Worm (Caenorhabditis elegans) whole organism, mixed stage, embryonic: ENCODE results near the gene srbc-55.

Experiments used
- M03D4.4 ChIP-seq: sonication (generic microtip); optimal IDR thresholded peaks from 2 replicates; lab custom pipeline; 2017; ENCODE audit warnings: mild to moderate bottlenecking, missing genetic modification characterization, missing compliant biosample characterization
- bed-3 ChIP-seq: fragments of 200-800 bp; sonication (Bioruptor generic); optimal IDR thresholded peaks from 3 replicates; lab custom pipeline; 2018; ENCODE audit warnings: mild to moderate bottlenecking, missing genetic modification characterization, moderate library complexity, missing compliant biosample characterization
- blmp-1 ChIP-seq: fragments of 150-350 bp; optimal IDR thresholded peaks from 2 replicates; lab custom pipeline; 2014; ENCODE audit warnings: missing biosample characterization, missing genetic modification characterization
- ceh-39 ChIP-seq: fragments of 150-350 bp; optimal IDR thresholded peaks from 2 replicates; lab custom pipeline; 2014; ENCODE audit warnings: missing biosample characterization, missing genetic modification characterization
- ceh-43 ChIP-seq: fragments of 200-800 bp; sonication (Bioruptor generic); optimal IDR thresholded peaks from 2 replicates; lab custom pipeline; 2018; ENCODE audit warnings: mild to moderate bottlenecking, missing genetic modification characterization, moderate library complexity, missing compliant biosample characterization
- ceh-83 ChIP-seq: fragments of 200-800 bp; sonication (Bioruptor generic); optimal IDR thresholded peaks from 2 replicates; lab custom pipeline; 2018; ENCODE audit warnings: mild to moderate bottlenecking, missing genetic modification characterization, missing compliant biosample characterization
- ces-1 ChIP-seq: fragments of 150-350 bp; optimal IDR thresholded peaks from 2 replicates; lab custom pipeline; 2014; ENCODE audit warnings: missing biosample characterization, missing genetic modification reagents, missing genetic modification characterization
- cnd-1 ChIP-seq: fragments of 200-800 bp; sonication (Bioruptor generic); optimal IDR thresholded peaks from 2 replicates; lab custom pipeline; 2018; ENCODE audit warnings: mild to moderate bottlenecking, missing genetic modification characterization, missing compliant biosample characterization
- drap-1 ChIP-seq: fragments of 200-800 bp; sonication (Bioruptor generic); optimal IDR thresholded peaks from 3 replicates; lab custom pipeline; 2018; ENCODE audit warnings: mild to moderate bottlenecking, missing genetic modification characterization, missing compliant biosample characterization
- elt-1 ChIP-seq: sonication (generic microtip); optimal IDR thresholded peaks from 2 replicates; lab custom pipeline; 2017; ENCODE audit warnings: missing genetic modification characterization, mild to moderate bottlenecking, missing compliant biosample characterization, antibody characterized with exemption, moderate library complexity, borderline replicate concordance; ENCODE audit not compliant: insufficient read depth
- elt-3 ChIP-seq: fragments of 150-350 bp; optimal IDR thresholded peaks from 2 replicates; lab custom pipeline; 2014; ENCODE audit warnings: missing biosample characterization, missing genetic modification characterization
- flh-1 ChIP-seq: fragments of 200-800 bp; sonication (Bioruptor generic); optimal IDR thresholded peaks from 2 replicates; lab custom pipeline; 2018; ENCODE audit warnings: mild to moderate bottlenecking, missing genetic modification characterization, moderate library complexity, missing compliant biosample characterization
- ham-2 ChIP-seq: fragments of 200-800 bp; sonication (Bioruptor generic); optimal IDR thresholded peaks from 2 replicates; lab custom pipeline; 2018; ENCODE audit warnings: mild to moderate bottlenecking, missing genetic modification characterization, missing compliant biosample characterization
- hlh-1 ChIP-seq: fragments of 150-350 bp; optimal IDR thresholded peaks from 2 replicates; lab custom pipeline; 2014; ENCODE audit warnings: missing biosample characterization, missing genetic modification reagents, missing genetic modification characterization
- lin-13 ChIP-seq: fragments of 150-350 bp; optimal IDR thresholded peaks from 2 replicates; lab custom pipeline; 2014; ENCODE audit warnings: missing biosample characterization, missing genetic modification characterization
- mab-5 ChIP-seq: fragments of 150-350 bp; optimal IDR thresholded peaks from 2 replicates; lab custom pipeline; 2014; ENCODE audit warnings: missing biosample characterization, missing genetic modification characterization
- mep-1 ChIP-seq: fragments of 150-350 bp; optimal IDR thresholded peaks from 2 replicates; lab custom pipeline; 2017; ENCODE audit warnings: missing biosample characterization, missing genetic modification reagents, missing genetic modification characterization, inconsistent platforms
- mls-2 ChIP-seq: sonication (generic microtip); optimal IDR thresholded peaks from 2 replicates; lab custom pipeline; 2016; ENCODE audit warnings: mild to moderate bottlenecking, missing genetic modification characterization, moderate library complexity, missing compliant biosample characterization
- nhr-2 ChIP-seq: fragments of 150-350 bp; optimal IDR thresholded peaks from 2 replicates; lab custom pipeline; 2014; ENCODE audit warnings: missing biosample characterization, missing genetic modification characterization
- nhr-237 ChIP-seq: fragments of 150-350 bp; optimal IDR thresholded peaks from 2 replicates; lab custom pipeline; 2014; ENCODE audit warnings: missing biosample characterization, missing genetic modification characterization
- nhr-28 ChIP-seq: fragments of 150-350 bp; optimal IDR thresholded peaks from 2 replicates; lab custom pipeline; 2014; ENCODE audit warnings: missing biosample characterization, missing genetic modification characterization
- nhr-76 ChIP-seq: sonication (generic microtip); optimal IDR thresholded peaks from 2 replicates; lab custom pipeline; 2017; ENCODE audit warnings: missing biosample characterization, missing genetic modification characterization
- pha-4 ChIP-seq: fragments of 150-350 bp; optimal IDR thresholded peaks from 2 replicates; lab custom pipeline; 2018; ENCODE audit warnings: missing biosample characterization, missing genetic modification reagents, missing genetic modification characterization
- sem-2 ChIP-seq: fragments of 200-800 bp; sonication (Bioruptor generic); optimal IDR thresholded peaks from 2 replicates; lab custom pipeline; 2018; ENCODE audit warnings: mild to moderate bottlenecking, missing genetic modification characterization, missing compliant biosample characterization
- snpc-4 ChIP-seq: fragments of 150-350 bp; optimal IDR thresholded peaks from 2 replicates; lab custom pipeline; 2014; ENCODE audit warnings: missing biosample characterization, missing genetic modification characterization
- sptf-1 ChIP-seq: sonication (generic microtip); optimal IDR thresholded peaks from 2 replicates; lab custom pipeline; 2017; ENCODE audit warnings: mild to moderate bottlenecking, missing genetic modification characterization, moderate library complexity, missing compliant biosample characterization
- tbx-8 ChIP-seq: fragments of 200-800 bp; sonication (Bioruptor generic); optimal IDR thresholded peaks from 2 replicates; lab custom pipeline; 2018; ENCODE audit warnings: mild to moderate bottlenecking, missing genetic modification characterization, moderate library complexity, missing compliant biosample characterization
- unc-120 ChIP-seq: sonication (generic microtip); optimal IDR thresholded peaks from 2 replicates; lab custom pipeline; 2017; ENCODE audit warnings: missing genetic modification characterization, missing compliant biosample characterization; ENCODE audit not compliant: poor library complexity, severe bottlenecking
- unc-39 ChIP-seq: fragments of 150-350 bp; optimal IDR thresholded peaks from 2 replicates; lab custom pipeline; 2014; ENCODE audit warnings: missing biosample characterization, missing genetic modification characterization
- unc-62 ChIP-seq: fragments of 150-350 bp; optimal IDR thresholded peaks from 2 replicates; lab custom pipeline; 2014; ENCODE audit warnings: missing biosample characterization, missing genetic modification reagents, missing genetic modification characterization

Gene srbc-55

ce11 chrV:15872273-15872672 is 42.5 kb upstream of the srbc-55 start, which contains the start of gene str-56:
TSS of gene str-56 (plus strand) at chrV:15872573.
- TF ChIP-seq ceh-83 (GFP tag; lab: Kevin White, UChicago) (no peak), mab-5 (tag; lab: Kevin White, UChicago) (no peak), unc-120 (tag; lab: Kevin White, UChicago) (no peak), lin-13 (tag; lab: Kevin White, UChicago) (no peak), sptf-1 (no peak), elt-3 (no peak), ceh-43 (no peak), elt-1 (no peak), sem-2 (GFP tag; lab: Kevin White, UChicago) (no peak), nhr-237 (tag; lab: Kevin White, UChicago) (no peak), bed-3 (GFP tag; lab: Kevin White, UChicago) (no peak), nhr-76 (tag; lab: Kevin White, UChicago) (no peak), mep-1 (tag; lab: Kevin White, UChicago) (no peak), mls-2 (tag; lab: Kevin White, UChicago) (no peak), cnd-1 (no peak), blmp-1 (no peak)

DNA sequence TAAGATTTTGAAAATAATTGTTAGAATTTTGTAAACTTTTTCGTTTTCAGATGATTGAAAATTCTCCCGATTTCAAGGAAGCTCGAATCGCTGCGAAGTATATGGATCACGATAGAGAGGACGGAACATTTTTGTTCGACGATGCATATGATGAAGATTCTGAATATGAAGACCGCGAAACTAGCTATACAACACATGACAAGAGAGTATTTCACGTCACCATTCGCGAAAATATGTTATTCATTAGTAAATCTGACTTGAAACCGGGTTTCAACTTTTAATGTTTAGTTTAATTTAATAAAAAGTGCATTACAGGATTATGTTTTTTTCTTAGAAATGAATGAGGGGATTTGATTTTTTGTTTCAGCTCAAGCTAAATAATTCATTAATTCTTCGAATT is 40.5 kb upstream of the srbc-55 start, which contains the start of gene str-57:
Gene str-57 (plus strand): TSS at position 301 of the 400 bp plus-strand sequence.
- TF ChIP-seq unc-39 (tag; lab: Kevin White, UChicago) = no peak
- TF ChIP-seq blmp-1 = no peak
- TF ChIP-seq mab-5 (tag; lab: Kevin White, UChicago) = no peak
- no peak for TF ChIP-seq elt-3
- no peak for TF ChIP-seq drap-1 (GFP tag; lab: Kevin White, UChicago)
- TF ChIP-seq nhr-237 (tag; lab: Kevin White, UChicago) = no peak
- no peak for TF ChIP-seq nhr-2 (tag; lab: Kevin White, UChicago)
- no peak for TF ChIP-seq sem-2 (GFP tag; lab: Kevin White, UChicago)
- TF ChIP-seq ceh-43 = no peak
- TF ChIP-seq ham-2 = no peak
- no peak for TF ChIP-seq lin-13 (tag; lab: Kevin White, UChicago)
- no peak for TF ChIP-seq bed-3 (GFP tag; lab: Kevin White, UChicago)
- TF ChIP-seq ceh-39 (tag; lab: Kevin White, UChicago) = no peak
- TF ChIP-seq unc-62 (GFP tag; lab: Kevin White, UChicago) = no peak
- TF ChIP-seq ces-1 (GFP tag; lab: Kevin White, UChicago) = no peak
- no peak for TF ChIP-seq mls-2 (tag; lab: Kevin White, UChicago)
- no peak for TF ChIP-seq mep-1 (tag; lab: Kevin White, UChicago)

DNA sequence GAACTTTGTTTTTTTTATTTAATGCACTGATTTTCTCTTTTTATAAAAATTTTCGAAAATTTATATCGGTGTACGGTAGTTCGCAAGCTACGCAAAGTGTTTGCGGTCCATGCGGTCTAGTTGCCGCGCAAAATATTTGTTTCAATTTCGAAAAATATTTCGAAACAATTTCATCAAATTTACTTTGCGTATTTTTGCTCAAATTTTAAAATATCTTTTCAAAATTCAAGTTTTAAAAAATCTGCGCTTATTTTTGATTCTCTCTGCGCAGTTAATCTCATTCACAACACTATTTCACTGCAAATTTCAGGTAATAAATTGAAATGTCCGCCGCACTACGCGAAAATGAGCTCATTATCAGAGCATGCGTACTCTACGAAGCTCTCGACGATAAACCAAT is 37.6 kb upstream of the srbc-55 start, which contains the start of gene fbxa-197:
Gene fbxa-197 (plus strand): TSS at position 301 of the 400 bp plus-strand sequence.
- TF ChIP-seq flh-1 (no peak), nhr-76 (tag; lab: Kevin White, UChicago) (no peak), drap-1 (GFP tag; lab: Kevin White, UChicago) (no peak), nhr-237 (tag; lab: Kevin White, UChicago) (no peak), sptf-1 (no peak), nhr-28 (tag; lab: Kevin White, UChicago) (no peak), sem-2 (GFP tag; lab: Kevin White, UChicago) (no peak), mab-5 (tag; lab: Kevin White, UChicago) (no peak), nhr-2 (tag; lab: Kevin White, UChicago) (no peak), mls-2 (tag; lab: Kevin White, UChicago) (no peak), ces-1 (GFP tag; lab: Kevin White, UChicago) (no peak), hlh-1 (tag; lab: Kevin White, UChicago) (no peak), ham-2 (no peak)

- TF ChIP-seq elt-3 (no peak), M03D4.4 (tag; lab: Kevin White, UChicago) (no peak), mab-5 (tag; lab: Kevin White, UChicago) (no peak), mep-1 (tag; lab: Kevin White, UChicago) (no peak), unc-39 (tag; lab: Kevin White, UChicago) (no peak), pha-4 (tag; lab: Kevin White, UChicago) (no peak), tbx-8 (no peak), sem-2 (GFP tag; lab: Kevin White, UChicago) (no peak), unc-120 (tag; lab: Kevin White, UChicago) (no peak), lin-13 (tag; lab: Kevin White, UChicago) (no peak), snpc-4 (tag; lab: Kevin White, UChicago) (no peak), cnd-1 (no peak)
- TF ChIP-seq, all 35 proteins: peak for 0
Observed at ce11 chrV:15865839-15866238, 36.0 kb upstream of the srbc-55 start, which contains the start of gene srh-293. TSS of gene srh-293 (plus strand) at chrV:15866139.
